Fruit fly (Drosophila melanogaster) ovary, adult (tissue): ENCODE results near the gene wls.
A peak's percentile ranks its signal among the peaks of the same experiment; 100 is the strongest.
"Not testable (repeated sequence)": the region's sequence is repeated elsewhere in the genome, so short reads cannot be mapped to it uniquely, and the experiment has no call there.

Source experiments
- CG17801 ChIP-seq: fragments of 200-800 bp; optimal IDR thresholded peaks from 2 replicates; lab custom pipeline; 2019; ENCODE audit warnings: missing biosample characterization, mild to moderate bottlenecking, missing genetic modification characterization, moderate library complexity; ENCODE audit not compliant: partially characterized antibody

The wls gene

DNA sequence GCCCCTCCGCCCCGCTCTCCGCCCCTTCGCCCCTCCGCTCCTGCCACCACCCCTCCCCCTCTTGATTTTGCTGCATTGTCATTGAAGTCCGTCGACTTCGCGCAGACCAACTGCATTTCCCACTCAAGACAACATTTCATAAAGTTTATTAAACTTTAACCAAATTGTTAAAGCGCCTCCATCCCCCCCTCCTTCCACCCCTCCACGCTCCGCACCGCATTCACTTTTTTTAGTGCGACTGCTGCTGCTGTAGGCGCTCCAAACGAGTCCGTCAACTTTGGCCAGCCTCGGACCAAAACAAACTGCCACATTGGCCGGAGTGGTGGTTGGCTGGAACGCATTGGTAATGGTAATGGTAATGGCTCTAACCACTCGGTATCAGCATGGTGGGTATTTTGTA lies 30.6 kb downstream of the wls start:
- TF ChIP-seq CG17801 (GFP tag; lab: Kevin White, UChicago): no peak

DNA sequence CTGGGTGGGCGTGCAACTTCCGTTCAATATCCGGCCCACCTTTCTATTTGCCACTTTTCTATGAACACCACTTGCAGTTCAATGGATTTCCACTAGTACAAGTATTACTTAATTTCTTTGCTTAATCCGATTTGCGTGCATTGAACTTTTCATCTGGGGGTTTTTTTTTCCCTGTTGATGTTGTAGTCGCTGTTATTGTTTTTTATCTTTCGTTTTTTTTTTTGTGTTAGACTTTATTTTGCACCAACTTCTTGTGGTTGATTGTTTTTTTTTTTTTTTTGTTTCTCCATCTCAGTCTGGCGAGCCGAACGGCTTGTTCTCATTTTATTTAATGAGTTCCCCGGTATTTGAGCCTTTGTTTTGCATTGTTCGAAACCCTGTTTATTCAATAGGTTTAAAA lies 33.1 kb downstream of the wls start:
- no peak for TF ChIP-seq CG17801 (GFP tag; lab: Kevin White, UChicago)

DNA sequence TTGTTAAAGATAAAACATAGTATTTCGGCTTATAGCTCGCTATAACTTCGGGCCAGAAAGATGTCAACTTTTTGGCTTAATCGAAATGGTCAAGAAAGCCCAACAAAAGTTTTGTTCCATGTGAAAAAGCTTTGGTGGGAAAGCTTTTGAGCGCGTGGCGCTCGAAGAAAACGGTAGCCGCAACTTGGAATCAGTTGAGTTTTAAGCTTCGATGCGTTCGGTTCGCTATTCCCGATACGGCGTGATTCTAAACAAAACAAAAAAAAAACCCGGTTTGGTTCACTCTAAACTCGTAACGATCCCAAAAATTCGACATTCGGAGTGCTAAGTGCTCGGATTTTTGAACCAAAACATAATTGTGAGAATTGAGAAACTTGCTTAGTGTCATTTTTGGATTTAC lies 33.6 kb downstream of the wls start, which contains the start of gene IRSp53:
Gene IRSp53, plus strand, starts transcription at position 204 of the 400 bp plus-strand sequence.
- no peak for TF ChIP-seq CG17801 (GFP tag; lab: Kevin White, UChicago)

DNA sequence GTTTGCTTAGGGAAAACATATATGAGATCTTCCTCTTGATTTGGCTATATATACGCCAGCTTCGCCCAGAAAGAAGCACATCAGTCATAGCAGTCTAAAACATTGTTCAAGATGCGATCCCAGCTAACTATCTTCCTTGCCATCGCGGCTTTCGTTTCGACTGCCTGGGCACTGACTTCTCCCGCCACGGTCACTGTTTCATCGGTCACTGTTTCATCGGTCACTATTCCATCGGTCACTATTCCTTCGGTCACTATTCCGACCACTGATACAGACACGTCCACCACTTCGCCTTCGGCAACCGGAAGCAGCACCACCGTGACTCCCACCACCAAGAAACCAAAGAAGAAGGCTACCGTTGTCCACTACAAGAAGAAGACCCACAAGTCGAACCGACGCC lies 34.5 kb downstream of the wls start, which contains the start of gene CG14143:
Gene CG14143, plus strand, starts transcription at position 102 of the 400 bp plus-strand sequence.
- TF ChIP-seq CG17801 (GFP tag; lab: Kevin White, UChicago): not testable (repeated sequence)

DNA sequence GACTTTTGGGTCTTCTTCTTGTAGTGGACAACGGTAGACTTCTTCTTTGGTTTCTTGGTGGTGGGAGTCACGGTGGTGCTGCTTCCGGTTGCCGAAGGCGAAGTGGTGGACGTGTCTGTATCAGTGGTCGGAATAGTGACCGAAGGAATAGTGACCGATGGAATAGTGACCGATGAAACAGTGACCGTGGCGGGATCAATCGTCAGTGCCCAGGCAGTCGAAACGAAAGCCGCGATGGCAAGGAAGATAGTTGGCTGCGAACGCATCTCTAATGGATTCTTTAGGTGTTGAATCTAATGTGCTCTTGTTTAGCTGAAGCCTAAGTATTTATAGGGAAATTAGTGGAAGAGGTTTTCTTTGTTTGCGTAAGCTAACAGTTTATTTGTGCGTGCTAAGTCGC lies 37.4 kb downstream of the wls start, which contains the start of gene CG32074:
Gene CG32074, minus strand, starts transcription at position 268 of the 400 bp plus-strand sequence.
- TF ChIP-seq CG17801 (GFP tag; lab: Kevin White, UChicago): not testable (repeated sequence)

DNA sequence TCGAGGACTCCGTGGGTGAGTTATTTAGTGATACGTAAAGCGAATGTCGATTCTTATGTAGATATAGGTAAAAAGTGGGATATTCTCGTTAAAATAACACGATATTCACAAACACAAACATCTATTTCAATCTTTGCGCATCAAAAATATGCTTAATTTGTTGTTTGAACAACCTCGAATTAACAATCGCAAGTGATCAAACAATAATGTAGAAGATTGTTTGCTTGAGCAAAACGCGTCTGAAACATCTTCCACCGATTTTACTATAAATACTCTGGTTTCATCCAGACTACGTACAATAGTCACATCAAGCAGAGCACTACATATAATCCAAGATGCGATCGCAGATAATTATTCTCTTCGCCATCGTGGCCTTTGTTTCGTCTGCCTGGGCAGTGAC lies 38.9 kb downstream of the wls start, which contains the start of gene nol:
Gene nol, plus strand, starts transcription at position 301 of the 400 bp plus-strand sequence.
- TF ChIP-seq CG17801 (GFP tag; lab: Kevin White, UChicago): no peak

DNA sequence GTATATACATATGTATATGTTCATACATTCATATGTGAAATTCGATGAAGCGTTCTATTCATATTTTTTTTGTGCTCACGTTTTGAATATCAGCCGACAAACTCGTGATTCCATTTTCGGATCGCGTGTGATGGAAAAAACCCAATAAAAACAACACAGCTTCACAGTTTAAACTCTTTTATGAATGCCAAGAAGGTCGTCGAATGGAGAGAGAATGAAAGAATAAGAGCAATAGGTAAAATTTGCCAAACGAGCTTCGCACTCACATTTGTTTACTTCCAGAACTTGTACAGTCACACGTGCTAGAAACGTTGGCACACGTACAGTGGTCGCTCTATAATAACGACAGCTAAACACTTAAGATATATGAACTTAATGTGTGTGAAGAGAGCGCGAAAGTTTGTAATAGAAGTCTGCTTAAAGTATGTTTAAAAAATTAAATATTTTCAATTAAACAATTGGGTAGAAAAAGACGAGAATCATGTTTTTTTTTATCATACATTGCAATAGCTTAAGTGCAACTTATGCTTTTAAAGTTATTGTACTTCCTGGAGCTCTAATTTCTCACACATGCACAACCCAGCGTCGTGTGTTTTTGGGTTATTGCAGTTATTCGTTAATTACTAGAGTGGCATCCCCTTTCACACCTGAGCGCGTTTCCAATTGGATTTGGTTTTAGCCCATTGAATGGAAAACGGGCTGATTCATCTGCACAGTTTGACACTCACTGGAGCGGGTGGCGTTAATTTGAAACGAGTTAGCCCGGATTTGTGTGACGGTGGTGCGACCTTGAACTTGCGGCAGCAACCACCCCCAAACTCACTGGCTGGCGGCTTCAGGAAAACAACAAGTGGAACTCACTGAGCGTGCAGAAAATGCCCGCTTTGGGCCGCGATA lies 43.5 kb downstream of the wls start:
- TF ChIP-seq CG17801 (GFP tag; lab: Kevin White, UChicago): peak; percentile 72

DNA sequence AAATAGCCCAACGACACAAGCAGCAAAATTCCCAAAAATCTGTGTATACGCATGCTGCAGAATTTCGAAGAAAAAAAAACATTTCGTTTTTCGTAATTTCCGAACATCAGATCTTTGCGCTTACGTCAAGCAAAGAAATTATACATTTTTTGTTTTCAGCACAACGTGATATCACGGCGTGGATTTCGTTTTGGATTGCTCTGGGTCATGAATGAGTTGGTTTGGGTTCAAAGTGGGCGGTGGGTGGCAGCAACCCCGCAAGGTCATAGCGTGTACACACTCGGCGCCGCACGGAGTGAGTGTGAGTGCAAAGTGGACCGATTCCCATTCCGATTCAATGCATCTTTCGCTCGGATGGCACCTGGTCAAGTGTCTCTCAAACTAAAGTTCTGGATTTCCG lies 44.6 kb downstream of the wls start:
- TF ChIP-seq CG17801 (GFP tag; lab: Kevin White, UChicago): no peak

DNA sequence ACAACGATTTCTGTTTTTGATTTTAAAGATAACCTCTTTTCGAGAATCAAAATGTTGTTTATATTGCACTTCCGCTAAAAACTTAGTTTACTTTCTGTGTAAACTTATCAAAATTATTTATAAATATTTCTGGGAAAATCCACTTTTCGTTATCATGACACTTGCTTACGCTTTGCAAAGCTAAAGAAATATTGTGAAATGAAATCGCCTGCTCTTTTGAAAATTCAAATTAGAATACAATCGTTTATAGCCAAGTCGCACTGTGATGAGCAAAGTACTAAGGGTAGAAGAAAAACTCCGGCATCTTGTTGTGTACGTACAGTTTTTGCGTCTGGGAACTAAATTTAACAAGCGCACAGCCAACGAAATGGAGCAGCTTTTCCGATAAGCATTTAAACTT lies 45.0 kb downstream of the wls start:
- no peak for TF ChIP-seq CG17801 (GFP tag; lab: Kevin White, UChicago)

DNA sequence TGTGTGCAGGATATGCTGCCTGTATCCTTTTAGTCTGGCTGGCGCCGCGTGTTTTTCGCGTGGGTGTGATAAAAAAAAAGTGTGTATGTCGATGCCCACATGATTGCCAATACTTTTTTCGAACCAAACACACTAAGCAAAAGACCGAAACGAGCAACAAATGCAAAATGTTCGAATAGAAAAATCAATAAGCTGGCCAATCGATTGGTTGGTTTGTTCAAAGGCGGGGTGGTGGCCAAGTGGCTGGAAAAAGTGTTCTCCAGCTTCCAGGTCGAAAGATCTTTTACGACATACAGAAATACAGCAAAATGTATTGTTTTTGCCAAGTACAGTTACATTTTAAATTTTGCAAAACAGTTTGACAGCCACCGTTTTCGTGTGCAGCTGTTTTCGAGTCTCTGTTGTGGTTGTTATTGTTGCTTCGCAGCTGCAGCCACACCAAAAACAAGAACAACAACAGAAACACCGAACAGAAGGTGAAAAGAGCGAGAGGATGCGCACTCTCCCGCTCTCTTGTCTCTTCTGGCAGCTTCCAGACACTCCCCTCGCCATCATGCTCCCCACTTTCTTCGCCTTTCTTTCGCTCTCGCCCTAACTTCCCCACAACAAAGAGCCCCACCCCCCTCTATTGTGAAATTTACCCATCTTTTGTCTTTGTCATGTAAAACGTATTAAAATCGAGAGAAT lies 45.7 kb downstream of the wls start:
- TF ChIP-seq CG17801 (GFP tag; lab: Kevin White, UChicago): no peak

DNA sequence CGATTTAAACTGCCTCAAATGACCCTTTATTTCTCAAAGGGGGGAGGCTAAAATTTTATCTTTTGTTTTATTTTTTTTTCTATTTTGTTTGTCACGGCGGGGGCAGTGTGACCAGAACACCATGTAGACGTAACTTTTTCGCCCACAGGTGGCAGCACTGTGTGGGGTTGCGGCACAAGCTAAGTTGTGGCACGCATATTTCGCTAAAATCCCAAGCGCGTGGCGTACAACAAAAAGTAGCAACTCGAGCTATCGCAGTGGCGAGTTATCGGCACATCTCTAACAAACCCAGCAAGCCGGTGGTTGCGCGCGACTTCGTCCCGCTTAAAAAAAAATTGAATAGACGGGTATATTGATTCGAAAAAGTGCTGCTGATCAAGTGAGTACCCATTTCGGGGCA lies 46.3 kb downstream of the wls start, which contains the start of the genes Ufd1 and NaPi-III:
Gene Ufd1, minus strand, starts transcription at position 129 of the 400 bp plus-strand sequence.
Gene NaPi-III, plus strand, starts transcription at position 261 of the 400 bp plus-strand sequence.
- peak; percentile 53 for TF ChIP-seq CG17801 (GFP tag; lab: Kevin White, UChicago)

DNA sequence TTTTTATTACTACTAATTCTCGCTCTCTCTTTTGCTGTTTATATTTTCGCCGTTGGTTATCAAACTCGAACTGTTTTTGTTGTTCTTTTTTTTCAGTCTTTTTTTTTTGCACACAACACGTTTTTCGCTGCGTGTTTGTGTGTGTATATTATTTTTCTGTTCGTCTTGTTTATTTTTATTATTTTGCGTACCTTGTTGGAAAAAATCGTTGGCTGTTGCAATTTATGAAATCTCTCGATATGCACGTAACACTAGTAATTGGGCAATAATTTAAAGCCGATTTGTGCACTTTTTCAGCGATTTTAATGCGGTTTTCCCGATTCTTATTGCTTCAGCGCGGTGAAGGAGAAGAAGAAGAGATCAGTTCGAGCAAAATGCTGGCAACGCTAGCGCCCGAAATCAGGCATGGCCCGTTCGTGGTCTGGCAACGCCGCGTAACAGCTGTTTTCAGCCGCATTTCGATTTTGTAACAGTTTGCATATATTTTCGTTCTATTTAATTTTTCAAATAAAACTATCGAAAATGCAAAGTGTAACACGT lies 48.9 kb downstream of the wls start, which contains the start of the genes FoxK and mRpL2:
Gene FoxK, minus strand, starts transcription at position 365 of the 540 bp plus-strand sequence.
Gene mRpL2, plus strand, starts transcription at position 429 of the 540 bp plus-strand sequence.
- peak; percentile 82 for TF ChIP-seq CG17801 (GFP tag; lab: Kevin White, UChicago)

DNA sequence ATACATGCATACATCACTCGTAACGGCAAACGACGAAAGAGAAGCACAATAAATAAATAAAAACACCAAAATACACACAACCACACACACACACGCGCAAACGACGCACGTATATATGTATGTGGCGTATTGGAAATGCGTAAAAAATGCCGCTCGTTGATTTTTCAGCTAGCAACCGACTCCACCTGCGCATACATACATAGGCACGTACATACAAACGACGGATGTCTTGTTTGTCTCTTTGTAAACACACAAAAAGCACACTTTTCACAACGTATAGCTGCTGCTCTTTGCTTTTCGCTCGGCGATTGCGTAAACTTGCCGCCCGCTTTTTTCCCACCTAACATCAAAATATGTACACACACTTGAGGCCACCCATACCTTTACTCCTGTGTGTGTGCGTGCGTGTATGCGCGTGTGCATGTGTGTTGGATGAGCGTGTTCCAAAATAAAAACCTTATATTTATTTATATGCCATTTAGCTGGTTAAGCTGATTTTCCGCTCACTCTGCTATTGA lies 49.5 kb downstream of the wls start:
- TF ChIP-seq CG17801 (GFP tag; lab: Kevin White, UChicago): no peak

DNA sequence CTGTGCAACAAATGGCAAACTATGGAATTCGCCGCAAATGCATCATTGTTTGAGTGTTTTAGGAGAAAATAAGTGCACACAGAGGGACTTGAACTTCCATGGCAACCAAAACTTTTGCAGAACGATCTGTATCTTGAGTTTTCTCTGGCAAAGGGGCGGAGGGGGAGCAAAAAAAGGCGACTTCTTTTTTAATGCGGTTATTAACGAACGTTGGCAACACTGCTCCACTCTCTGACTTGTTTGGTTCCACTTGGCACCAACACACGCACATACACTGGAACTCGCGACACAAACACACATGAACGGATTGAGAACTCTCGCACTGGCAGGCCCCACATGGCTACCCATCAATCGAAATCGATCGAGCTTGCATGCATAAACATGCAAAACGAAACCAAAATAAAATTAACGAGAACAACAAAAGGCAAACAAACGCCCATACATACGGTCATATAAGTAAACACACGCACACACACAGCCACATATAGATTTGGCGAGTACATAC lies 50.0 kb downstream of the wls start:
- no peak for TF ChIP-seq CG17801 (GFP tag; lab: Kevin White, UChicago)
